Worm (Caenorhabditis elegans): ENCODE results near the gene abhd-12.

The abhd-12 gene

DNA sequence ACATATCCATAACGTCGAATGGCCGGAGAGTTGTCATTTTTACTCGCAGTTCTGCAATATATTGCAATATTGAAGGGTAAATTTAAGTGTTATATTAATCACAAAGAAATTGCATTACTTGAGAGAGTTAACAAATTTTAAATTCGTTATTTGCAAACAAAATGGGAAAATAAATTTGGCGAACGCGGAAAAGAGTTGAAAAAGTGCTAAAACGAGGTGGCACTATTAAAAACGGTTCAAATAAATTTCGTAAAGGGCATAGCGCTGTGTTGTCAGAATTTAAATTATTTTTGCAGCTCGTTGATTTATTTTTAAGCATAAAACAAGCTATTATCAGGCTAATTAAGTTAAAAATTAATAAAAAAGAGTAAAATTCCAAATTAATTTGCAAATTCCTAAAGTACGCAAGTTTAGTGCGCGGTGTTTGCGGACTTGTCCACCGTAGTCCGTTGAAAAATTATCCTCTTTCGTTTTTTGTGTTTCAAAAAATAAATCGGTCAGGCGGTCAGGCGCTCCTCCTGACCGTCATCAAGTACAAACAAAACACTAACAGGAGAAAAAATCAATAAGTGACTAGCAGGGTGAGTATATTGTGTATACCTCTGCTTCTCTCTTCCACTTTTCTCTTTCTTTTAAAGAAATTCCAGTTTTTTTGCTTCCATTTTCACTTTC lies at the start of gene abhd-12, which contains the start of gene natb-1:
Gene abhd-12, plus strand, starts transcription at position 499 of the 672 bp plus-strand sequence.
Gene natb-1, minus strand, starts transcription at position 51 of the 672 bp plus-strand sequence.
- TF ChIP-seq W03F9.2 (tag; optimal IDR thresholded peaks at IDR 0.05) (peak; percentile 75), him-1 (tag; optimal IDR thresholded peaks at IDR 0.05) (no peak), dao-5 (tag; optimal IDR thresholded peaks at IDR 0.05) (no peak)

DNA sequence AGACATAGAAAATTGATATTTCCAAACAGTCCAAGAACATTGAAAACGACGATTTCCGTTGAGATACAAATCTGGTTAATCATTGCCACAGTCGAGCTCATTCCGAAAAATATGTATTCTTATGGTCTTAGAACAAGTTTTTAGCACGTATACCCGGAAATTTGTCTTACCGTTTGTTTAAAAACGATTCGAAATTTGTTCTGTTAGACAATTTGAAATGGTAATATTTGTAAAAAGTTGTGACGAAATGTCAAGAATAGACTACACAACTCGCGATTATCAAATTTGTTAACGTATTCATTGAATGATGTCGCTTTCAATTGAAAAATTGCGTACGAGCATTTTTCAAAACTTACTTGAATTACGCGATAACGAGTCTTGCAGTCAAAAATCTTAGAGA lies 46.5 kb upstream of the abhd-12 start, which contains the start of gene srsx-3:
Gene srsx-3, minus strand, starts transcription at position 101 of the 400 bp plus-strand sequence.
- no peak for TF ChIP-seq dao-5 (tag; optimal IDR thresholded peaks at IDR 0.05)
- TF ChIP-seq him-1 (tag; optimal IDR thresholded peaks at IDR 0.05): no peak
- no peak for TF ChIP-seq W03F9.2 (tag; optimal IDR thresholded peaks at IDR 0.05)

DNA sequence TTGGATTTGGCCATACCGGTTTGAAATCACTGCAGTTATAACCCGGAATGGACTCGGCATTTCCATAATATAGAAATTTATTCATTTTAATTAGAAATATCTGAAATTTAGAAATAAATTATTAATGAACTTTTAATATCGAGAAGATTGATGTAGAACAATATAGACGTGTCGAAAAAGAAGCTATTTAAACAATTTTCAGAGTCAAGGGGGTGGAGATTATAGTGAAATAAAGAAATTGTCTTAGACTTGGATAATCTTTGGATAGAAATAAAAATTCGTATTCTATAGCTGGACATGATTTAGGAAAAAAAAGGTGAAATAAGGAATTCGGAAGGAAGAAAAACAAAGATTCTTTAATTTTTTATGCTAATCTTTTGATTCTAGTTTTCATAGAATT lies 43.4 kb upstream of the abhd-12 start, which contains the start of gene srt-53:
Gene srt-53, minus strand, starts transcription at position 101 of the 400 bp plus-strand sequence.
- no peak for TF ChIP-seq W03F9.2 (tag; optimal IDR thresholded peaks at IDR 0.05)
- TF ChIP-seq him-1 (tag; optimal IDR thresholded peaks at IDR 0.05): no peak
- TF ChIP-seq dao-5 (tag; optimal IDR thresholded peaks at IDR 0.05): no peak

DNA sequence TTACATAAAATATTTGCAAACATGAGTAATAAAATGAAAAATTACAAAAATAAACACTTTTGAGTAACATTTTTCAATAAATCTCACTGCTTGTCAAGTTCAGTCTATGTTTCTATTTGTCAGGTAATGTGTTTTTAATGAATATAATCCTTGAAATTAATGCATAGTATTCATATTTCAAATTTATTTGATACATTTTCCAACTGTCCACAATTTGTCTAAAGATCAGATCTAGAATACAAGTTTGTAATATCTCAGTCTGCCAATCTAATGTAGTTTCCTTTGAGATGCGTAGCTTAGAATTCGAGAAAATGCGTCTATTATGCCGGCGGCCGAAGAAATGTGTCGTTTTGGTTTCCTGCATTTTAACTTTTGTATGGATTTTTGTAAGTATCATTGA lies 40.1 kb upstream of the abhd-12 start, which contains the start of gene Y97E10B.1:
Gene Y97E10B.1, plus strand, starts transcription at position 301 of the 400 bp plus-strand sequence.
- TF ChIP-seq W03F9.2 (tag; optimal IDR thresholded peaks at IDR 0.05) (no peak), him-1 (tag; optimal IDR thresholded peaks at IDR 0.05) (no peak), dao-5 (tag; optimal IDR thresholded peaks at IDR 0.05) (no peak)

DNA sequence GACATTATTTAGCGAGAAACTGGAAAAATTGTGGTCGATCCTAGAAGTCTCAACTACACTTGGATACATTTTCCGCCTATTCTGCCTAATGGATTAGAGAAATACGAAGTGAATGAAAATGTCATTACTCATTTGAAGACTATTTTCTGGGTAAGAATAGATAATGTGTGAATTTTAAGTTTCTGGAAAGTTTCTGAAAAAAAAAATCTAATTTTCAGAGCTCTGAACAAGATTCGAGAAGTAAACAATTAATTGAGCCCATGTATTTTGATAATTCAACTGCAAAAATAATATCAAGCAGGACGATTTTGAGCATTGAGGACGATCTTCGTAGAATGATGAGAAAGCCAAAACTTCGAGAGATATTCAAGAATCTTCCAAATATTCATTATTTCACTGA lies 37.5 kb upstream of the abhd-12 start:
- TF ChIP-seq dao-5 (tag; optimal IDR thresholded peaks at IDR 0.05) (no peak), W03F9.2 (tag; optimal IDR thresholded peaks at IDR 0.05) (no peak), him-1 (tag; optimal IDR thresholded peaks at IDR 0.05) (no peak)

DNA sequence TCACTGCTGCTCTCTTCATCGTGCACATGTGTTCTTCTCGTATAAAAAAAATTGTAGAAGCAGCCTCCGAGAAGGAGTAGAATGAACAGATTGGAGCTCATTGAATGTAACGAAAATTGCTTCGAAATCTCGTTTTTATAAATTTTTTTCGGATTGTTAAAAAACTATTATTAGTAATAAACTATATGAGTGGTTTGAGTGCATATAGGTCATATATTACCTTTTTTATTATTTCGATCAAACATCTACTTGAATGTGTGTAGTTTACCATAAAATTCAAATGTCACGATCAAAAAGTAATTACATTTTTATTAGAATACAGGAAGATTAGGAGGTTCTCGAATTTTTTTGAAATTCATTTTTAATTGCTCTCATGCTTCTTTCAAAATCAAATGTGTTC lies 30.8 kb upstream of the abhd-12 start, which contains the start of gene clec-216:
Gene clec-216, minus strand, starts transcription at position 101 of the 400 bp plus-strand sequence.
- no peak for TF ChIP-seq W03F9.2 (tag; optimal IDR thresholded peaks at IDR 0.05)

DNA sequence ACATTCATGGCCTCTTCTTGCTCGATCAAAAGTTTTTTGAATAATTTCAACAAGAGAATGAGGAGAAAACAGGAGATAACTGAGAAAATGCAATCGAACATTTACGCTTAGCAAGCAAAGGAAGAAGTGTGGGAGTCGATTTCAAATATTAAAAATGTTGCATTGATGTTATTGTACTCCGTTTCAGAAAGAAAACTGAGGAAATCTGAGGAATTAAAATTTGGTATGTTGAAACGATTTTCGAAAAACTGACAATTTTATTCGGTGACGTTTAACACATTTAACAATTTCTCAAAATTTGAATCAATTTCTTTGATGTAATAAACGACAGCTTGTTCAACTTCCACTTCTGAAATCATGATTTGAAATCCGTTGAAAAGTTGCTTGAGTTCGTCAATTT lies 29.1 kb upstream of the abhd-12 start, which contains the start of gene F26D11.13:
Gene F26D11.13, minus strand, starts transcription at position 101 of the 400 bp plus-strand sequence.
- no peak for TF ChIP-seq W03F9.2 (tag; optimal IDR thresholded peaks at IDR 0.05)
- no peak for TF ChIP-seq him-1 (tag; optimal IDR thresholded peaks at IDR 0.05)
- TF ChIP-seq dao-5 (tag; optimal IDR thresholded peaks at IDR 0.05): no peak

DNA sequence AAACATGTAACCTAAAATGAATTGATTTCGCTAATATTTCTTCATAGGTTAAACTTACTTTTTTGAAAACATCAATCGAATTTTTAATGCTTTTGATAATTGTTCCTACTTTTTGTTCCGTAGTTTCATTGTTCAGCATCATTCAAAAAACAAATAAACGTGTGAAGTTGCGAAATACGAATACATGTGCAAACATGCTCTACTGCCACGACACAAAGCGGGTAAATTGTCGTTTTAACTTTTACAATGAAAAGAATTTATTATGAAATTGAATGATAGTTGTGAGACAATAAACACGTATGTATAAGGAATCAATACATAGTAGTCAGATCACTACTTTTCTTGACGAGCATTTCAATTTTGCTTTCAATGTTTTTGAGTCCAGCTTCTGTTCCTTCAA lies 28.5 kb upstream of the abhd-12 start, which contains the start of gene F26D11.12:
Gene F26D11.12, minus strand, starts transcription at position 145 of the 400 bp plus-strand sequence.
- no peak for TF ChIP-seq him-1 (tag; optimal IDR thresholded peaks at IDR 0.05)
- no peak for TF ChIP-seq dao-5 (tag; optimal IDR thresholded peaks at IDR 0.05)
- TF ChIP-seq W03F9.2 (tag; optimal IDR thresholded peaks at IDR 0.05): peak; percentile 5

DNA sequence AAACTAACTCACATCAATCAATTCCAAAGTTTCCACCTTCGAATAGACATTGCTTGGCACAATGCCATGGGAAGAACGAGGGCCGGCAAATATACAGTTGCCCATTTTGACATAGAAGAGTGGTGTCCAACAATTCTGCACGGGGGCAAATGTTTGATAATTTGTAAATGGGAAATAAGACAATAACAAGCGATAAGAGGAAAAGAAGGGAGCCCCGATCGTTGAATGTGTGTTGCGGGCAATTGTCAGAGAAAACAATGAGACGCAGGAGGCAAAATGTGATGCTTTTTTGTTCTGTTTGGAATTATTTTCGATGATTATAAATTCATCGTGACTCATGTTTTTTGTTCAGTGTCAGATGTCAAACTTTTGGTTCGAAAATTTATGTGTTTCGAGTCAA lies 27.5 kb upstream of the abhd-12 start, which contains the start of gene pals-34:
Gene pals-34, minus strand, starts transcription at position 280 of the 400 bp plus-strand sequence.
- no peak for TF ChIP-seq W03F9.2 (tag; optimal IDR thresholded peaks at IDR 0.05)
- no peak for TF ChIP-seq him-1 (tag; optimal IDR thresholded peaks at IDR 0.05)
- no peak for TF ChIP-seq dao-5 (tag; optimal IDR thresholded peaks at IDR 0.05)

DNA sequence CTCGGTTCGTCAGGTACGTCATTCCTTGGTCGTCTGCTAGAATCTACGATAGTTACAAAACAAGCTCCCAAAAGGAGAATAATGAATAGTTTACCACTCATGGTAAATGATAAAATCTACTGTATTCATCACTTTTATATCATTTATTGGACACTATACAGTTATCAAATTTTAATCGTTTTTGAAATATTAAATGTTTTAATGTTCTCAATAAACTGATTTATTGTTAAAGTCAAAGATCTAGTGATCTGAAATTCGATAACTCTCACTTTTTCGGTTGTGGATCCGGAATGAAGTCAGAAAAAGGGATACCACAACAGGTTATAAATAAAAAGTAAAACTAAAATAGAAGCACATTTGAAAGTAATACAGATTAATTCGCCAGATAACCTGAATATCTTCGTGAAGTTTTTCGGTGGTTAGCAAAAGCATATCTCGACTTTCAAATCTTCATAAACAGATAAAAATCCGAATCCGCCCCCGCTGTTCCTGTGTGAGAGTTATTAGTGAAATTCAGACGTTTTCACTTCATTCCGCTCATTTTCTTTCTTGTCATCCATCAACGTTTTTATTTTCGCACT lies 24.8 kb upstream of the abhd-12 start, which contains the start of the genes clec-217 and F26D11.2:
Gene clec-217, minus strand, starts transcription at position 101 of the 581 bp plus-strand sequence.
Gene F26D11.2, plus strand, starts transcription at position 531 of the 581 bp plus-strand sequence.
- TF ChIP-seq dao-5 (tag; optimal IDR thresholded peaks at IDR 0.05) (no peak), him-1 (tag; optimal IDR thresholded peaks at IDR 0.05) (no peak), W03F9.2 (tag; optimal IDR thresholded peaks at IDR 0.05) (no peak)

DNA sequence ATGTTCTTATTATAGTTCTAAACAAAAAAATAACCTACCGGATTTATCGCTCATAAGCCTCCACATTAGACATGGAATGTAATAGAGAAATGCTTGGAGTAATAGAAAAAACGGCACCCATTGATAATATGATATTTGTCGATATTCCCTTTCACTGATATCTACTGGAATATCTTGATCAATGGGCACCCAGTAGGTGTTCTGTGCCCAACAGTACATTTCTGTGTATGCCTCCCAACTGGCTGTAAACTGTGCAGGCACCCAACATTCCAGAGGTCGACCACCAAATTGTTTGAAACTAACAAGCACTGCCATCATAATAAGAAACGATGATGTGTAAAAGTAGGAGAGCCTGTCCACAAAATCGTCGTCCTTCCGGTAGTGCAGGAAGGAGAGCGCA lies 19.2 kb upstream of the abhd-12 start:
- TF ChIP-seq W03F9.2 (tag; optimal IDR thresholded peaks at IDR 0.05) (no peak), dao-5 (tag; optimal IDR thresholded peaks at IDR 0.05) (no peak), him-1 (tag; optimal IDR thresholded peaks at IDR 0.05) (no peak)

DNA sequence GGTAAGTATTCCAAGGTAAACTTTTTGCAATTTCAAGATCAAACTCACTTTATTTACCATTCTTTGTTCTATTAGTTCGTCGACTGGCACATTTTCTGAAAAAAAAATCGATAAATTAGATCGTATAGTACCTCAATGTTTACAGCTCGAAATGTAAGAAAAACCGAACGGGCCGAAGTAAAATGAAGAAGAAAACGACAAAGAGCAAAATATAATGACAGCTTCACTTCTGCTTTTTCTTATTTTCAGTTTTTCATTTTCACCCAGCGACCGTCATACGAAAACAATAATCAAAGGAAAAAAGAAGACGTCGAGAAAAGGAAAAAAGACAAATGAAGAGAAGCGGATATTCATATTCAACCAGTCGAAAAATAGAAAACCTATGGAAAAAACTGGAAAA lies 14.6 kb upstream of the abhd-12 start, which contains the start of gene che-7:
Gene che-7, minus strand, starts transcription at position 101 of the 400 bp plus-strand sequence.
- TF ChIP-seq dao-5 (tag; optimal IDR thresholded peaks at IDR 0.05) (no peak), W03F9.2 (tag; optimal IDR thresholded peaks at IDR 0.05) (no peak), him-1 (tag; optimal IDR thresholded peaks at IDR 0.05) (no peak)

DNA sequence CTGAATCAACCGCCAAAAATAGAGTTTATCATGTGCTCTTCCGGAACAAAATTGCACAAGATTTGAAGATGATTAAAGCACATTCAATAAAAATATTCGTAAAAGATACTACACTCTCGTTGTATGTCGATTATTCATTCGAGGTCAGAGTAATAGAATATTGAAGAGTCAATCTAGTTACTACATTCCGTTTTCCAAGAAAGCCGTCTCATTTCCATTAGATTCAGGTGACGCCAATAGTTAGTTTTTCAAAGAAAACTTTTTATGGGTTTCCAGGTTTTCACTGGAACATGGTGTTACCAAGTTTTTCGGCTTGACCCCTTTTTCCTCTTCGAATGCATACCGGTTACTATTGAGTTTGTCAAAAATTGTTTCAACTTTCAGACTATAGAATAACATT lies 13.2 kb upstream of the abhd-12 start:
- TF ChIP-seq him-1 (tag; optimal IDR thresholded peaks at IDR 0.05) (no peak), W03F9.2 (tag; optimal IDR thresholded peaks at IDR 0.05) (no peak), dao-5 (tag; optimal IDR thresholded peaks at IDR 0.05) (no peak)

DNA sequence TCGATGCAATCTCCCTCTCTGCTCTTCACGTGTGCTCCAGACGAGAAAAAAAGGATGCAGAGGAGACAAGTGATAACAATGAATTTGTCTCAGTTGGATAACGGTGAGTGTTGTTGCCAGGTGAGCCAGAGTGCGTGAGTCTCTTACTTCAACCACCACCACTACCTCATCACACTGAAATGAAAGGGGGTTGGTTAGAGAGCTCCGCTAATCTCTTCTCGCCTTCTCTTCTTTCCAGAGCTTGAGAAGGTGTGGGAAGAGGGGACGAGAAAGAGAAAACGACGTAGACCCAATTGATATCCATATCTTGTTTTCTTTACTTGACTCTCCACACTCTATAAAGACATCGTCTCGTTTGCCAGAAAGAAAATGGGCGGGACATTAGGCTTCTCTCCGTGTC lies 12.3 kb upstream of the abhd-12 start:
- TF ChIP-seq him-1 (tag; optimal IDR thresholded peaks at IDR 0.05) (no peak), W03F9.2 (tag; optimal IDR thresholded peaks at IDR 0.05) (no peak), dao-5 (tag; optimal IDR thresholded peaks at IDR 0.05) (no peak)

Data from whole organism, L4/young adult.